Worm (Caenorhabditis elegans) whole organism, L4 larva: Measurements from ENCODE around the gene str-118.
"Not testable (repeated sequence)": the region's sequence is repeated elsewhere in the genome, so short reads cannot be mapped to it uniquely, and the experiment has no call there.

ENCODE experiments used
- F10B5.3 ChIP-seq: sonication (generic microtip); optimal IDR thresholded peaks from 2 replicates; lab custom pipeline; 2016; ENCODE audit warnings: mild to moderate bottlenecking, missing genetic modification characterization, missing compliant biosample characterization
- T26A8.4 ChIP-seq: fragments of 200-800 bp; sonication (Bioruptor generic); IDR thresholded peaks from 2 replicates; pipeline ENCODE4 v1.3.6; 2022; ENCODE audit warnings: missing genetic modification characterization, missing compliant biosample characterization
- Y48G9A.11 ChIP-seq: fragments of 200-800 bp; sonication (Bioruptor generic); IDR thresholded peaks from 2 replicates; pipeline ENCODE4 v1.3.6; 2022; ENCODE audit warnings: missing genetic modification reagents, missing genetic modification characterization, missing compliant biosample characterization
- aha-1 ChIP-seq: fragments of 150-350 bp; peaks from one replicate; lab custom pipeline; 2014; ENCODE audit warnings: missing biosample characterization, missing genetic modification characterization
- arid-1 ChIP-seq: fragments of 200-800 bp; sonication (Bioruptor generic); conservative IDR thresholded peaks from 2 replicates; pipeline ENCODE4 v1.3.6; 2022; ENCODE audit warnings: missing genetic modification reagents, missing genetic modification characterization, missing compliant biosample characterization
- ceh-20 ChIP-seq: fragments of 200-800 bp; sonication (Bioruptor generic); IDR thresholded peaks from 2 replicates; pipeline ENCODE4 v1.3.6; 2022; ENCODE audit warnings: missing genetic modification reagents, missing genetic modification characterization, missing compliant biosample characterization
- ceh-28 ChIP-seq: fragments of 150-350 bp; optimal IDR thresholded peaks from 2 replicates; lab custom pipeline; 2014; ENCODE audit warnings: missing biosample characterization, missing genetic modification reagents, missing genetic modification characterization
- ceh-44 ChIP-seq: fragments of 200-800 bp; sonication (Bioruptor generic); IDR thresholded peaks from 2 replicates; pipeline ENCODE4 v1.3.6; 2022; ENCODE audit warnings: missing genetic modification reagents, missing genetic modification characterization, missing compliant biosample characterization
- ceh-62 ChIP-seq: sonication (generic microtip); optimal IDR thresholded peaks from 2 replicates; lab custom pipeline; 2017; ENCODE audit warnings: missing biosample characterization, missing genetic modification characterization
- ces-1 ChIP-seq: fragments of 150-350 bp; sonication (generic microtip); optimal IDR thresholded peaks from 4 replicates; lab custom pipeline; 2014; ENCODE audit warnings: missing biosample characterization, missing genetic modification reagents, missing genetic modification characterization
- cey-2 ChIP-seq: sonication (generic microtip); optimal IDR thresholded peaks from 3 replicates; lab custom pipeline; 2017; ENCODE audit warnings: missing genetic modification characterization, mild to moderate bottlenecking, missing compliant biosample characterization, antibody characterized with exemption, borderline replicate concordance; ENCODE audit not compliant: insufficient read depth
- ctbp-1 ChIP-seq: fragments of 200-800 bp; sonication (Bioruptor generic); IDR thresholded peaks from 2 replicates; pipeline ENCODE4 v1.3.6; 2022; ENCODE audit warnings: missing genetic modification reagents, missing genetic modification characterization, missing compliant biosample characterization
- daf-16 ChIP-seq, 3 experiments: sonication (generic microtip); optimal IDR thresholded peaks; 2 replicates each; lab custom pipeline; 2016 to 2017; ENCODE audit warnings: missing genetic modification characterization in 3 of 3, missing genetic modification reagents in 3 of 3, mild to moderate bottlenecking in 2 of 3, missing compliant biosample characterization in 2 of 3, missing biosample characterization in 1 of 3, moderate library complexity in 1 of 3
- dmd-6 ChIP-seq: fragments of 200-800 bp; sonication (Bioruptor generic); IDR thresholded peaks from 2 replicates; pipeline ENCODE4 v1.3.6; 2022; ENCODE audit warnings: missing genetic modification reagents, missing genetic modification characterization, missing compliant biosample characterization
- dmd-8 ChIP-seq: fragments of 200-800 bp; sonication (Bioruptor generic); IDR thresholded peaks from 2 replicates; pipeline ENCODE4 v1.3.6; 2022; ENCODE audit warnings: missing genetic modification characterization, missing compliant biosample characterization
- dmd-9 ChIP-seq: fragments of 200-800 bp; sonication (Bioruptor generic); IDR thresholded peaks from 2 replicates; pipeline ENCODE4 v1.3.6; 2022; ENCODE audit warnings: missing genetic modification reagents, missing genetic modification characterization, missing compliant biosample characterization
- hlh-11 ChIP-seq: fragments of 200-800 bp; sonication (Bioruptor generic); optimal IDR thresholded peaks from 2 replicates; lab custom pipeline; 2018; ENCODE audit warnings: mild to moderate bottlenecking, missing genetic modification characterization, missing compliant biosample characterization
- hmg-1.1 ChIP-seq: fragments of 200-800 bp; sonication (Bioruptor generic); IDR thresholded peaks from 2 replicates; pipeline ENCODE4 v1.3.6; 2022; ENCODE audit warnings: missing genetic modification reagents, missing genetic modification characterization, missing compliant biosample characterization
- lin-29 ChIP-seq: fragments of 200-800 bp; sonication (Bioruptor generic); IDR thresholded peaks from 2 replicates; pipeline ENCODE4 v1.3.6; 2022; ENCODE audit warnings: missing genetic modification reagents, missing genetic modification characterization, missing compliant biosample characterization
- lin-38 ChIP-seq: fragments of 200-800 bp; sonication (Bioruptor generic); IDR thresholded peaks from 2 replicates; pipeline ENCODE4 v1.3.6; 2022; ENCODE audit warnings: missing genetic modification reagents, missing genetic modification characterization, missing compliant biosample characterization
- lsy-2 ChIP-seq, 2 experiments: fragments of 150-350 bp in 1 of 2; sonication (generic microtip) in 1 of 2; optimal IDR thresholded peaks; 2 replicates each; lab custom pipeline; 2014 to 2017; ENCODE audit warnings: missing biosample characterization in 2 of 2, missing genetic modification characterization in 2 of 2
- madf-9 ChIP-seq: fragments of 200-800 bp; sonication (Bioruptor generic); conservative IDR thresholded peaks from 2 replicates; pipeline ENCODE4 v1.3.6; 2022; ENCODE audit warnings: missing genetic modification reagents, missing genetic modification characterization, missing compliant biosample characterization
- mdt-29 ChIP-seq: fragments of 200-800 bp; sonication (Bioruptor generic); IDR thresholded peaks from 2 replicates; pipeline ENCODE4 v1.3.6; 2022; ENCODE audit warnings: missing genetic modification reagents, missing genetic modification characterization, missing compliant biosample characterization
- mes-2 ChIP-seq: sonication (generic microtip); optimal IDR thresholded peaks from 2 replicates; lab custom pipeline; 2016; ENCODE audit warnings: missing genotype, mild to moderate bottlenecking, missing genetic modification characterization, missing compliant biosample characterization; ENCODE audit not compliant: poor library complexity, severe bottlenecking
- nhr-102 ChIP-seq: sonication (generic microtip); optimal IDR thresholded peaks from 2 replicates; lab custom pipeline; 2016; ENCODE audit warnings: mild to moderate bottlenecking, missing genetic modification characterization, moderate library complexity, missing compliant biosample characterization
- nhr-28 ChIP-seq: fragments of 150-350 bp; optimal IDR thresholded peaks from 2 replicates; lab custom pipeline; 2014; ENCODE audit warnings: missing biosample characterization, missing genetic modification characterization
- nhr-41 ChIP-seq: fragments of 200-800 bp; sonication (Bioruptor generic); IDR thresholded peaks from 2 replicates; pipeline ENCODE4 v1.3.6; 2022; ENCODE audit warnings: missing genetic modification reagents, missing genetic modification characterization, missing compliant biosample characterization
- nhr-77 ChIP-seq: fragments of 150-350 bp; optimal IDR thresholded peaks from 2 replicates; lab custom pipeline; 2014; ENCODE audit warnings: missing biosample characterization, missing genetic modification characterization
- pha-4 ChIP-seq, 2 experiments: fragments of 150-350 bp in 1 of 2; fragments of 200-800 bp in 1 of 2; sonication (Bioruptor generic) in 1 of 2; IDR thresholded peaks in 1 of 2; optimal IDR thresholded peaks in 1 of 2; 2 replicates each; pipeline versions ENCODE4 v1.3.6 to Lab custom; 2014 to 2022; ENCODE audit warnings: missing genetic modification characterization in 2 of 2, missing genetic modification reagents in 2 of 2, missing biosample characterization in 1 of 2, missing compliant biosample characterization in 1 of 2
- php-3 ChIP-seq: fragments of 200-800 bp; sonication (Bioruptor generic); IDR thresholded peaks from 2 replicates; pipeline ENCODE4 v1.3.6; 2022; ENCODE audit warnings: missing genetic modification reagents, missing genetic modification characterization, missing compliant biosample characterization
- set-16 ChIP-seq: fragments of 200-800 bp; sonication (Bioruptor generic); IDR thresholded peaks from 2 replicates; pipeline ENCODE4 v1.3.6; 2022; ENCODE audit warnings: missing genetic modification reagents, missing genetic modification characterization, missing compliant biosample characterization
- spr-3 ChIP-seq: fragments of 200-800 bp; sonication (Bioruptor generic); optimal IDR thresholded peaks from 2 replicates; lab custom pipeline; 2018; ENCODE audit warnings: mild to moderate bottlenecking, missing genetic modification characterization, missing compliant biosample characterization
- unc-130 ChIP-seq: sonication (generic microtip); optimal IDR thresholded peaks from 2 replicates; lab custom pipeline; 2016; ENCODE audit warnings: missing genetic modification reagents, missing genetic modification characterization, missing compliant biosample characterization
- unc-62 ChIP-seq, 3 experiments: fragments of 150-350 bp in 1 of 3; sonication (generic microtip); optimal IDR thresholded peaks in 2 of 3; peaks in 1 of 3; 1 replicate in 1 of 3; 2 replicates in 2 of 3; lab custom pipeline; 2014 to 2017; ENCODE audit warnings: missing biosample characterization in 3 of 3, missing genetic modification characterization in 3 of 3, missing genetic modification reagents in 3 of 3, missing genotype in 1 of 3
- vab-7 ChIP-seq: fragments of 200-800 bp; sonication (Bioruptor generic); IDR thresholded peaks from 2 replicates; pipeline ENCODE4 v1.3.6; 2022; ENCODE audit warnings: missing genetic modification reagents, missing genetic modification characterization, missing compliant biosample characterization
- zag-1 ChIP-seq: fragments of 150-350 bp; optimal IDR thresholded peaks from 2 replicates; lab custom pipeline; 2014; ENCODE audit warnings: missing biosample characterization, missing genetic modification characterization
- zfp-3 ChIP-seq: fragments of 200-800 bp; sonication (Bioruptor generic); conservative IDR thresholded peaks from 2 replicates; pipeline ENCODE4 v1.3.6; 2022; ENCODE audit warnings: missing genetic modification reagents, missing genetic modification characterization, missing compliant biosample characterization

Gene str-118

DNA sequence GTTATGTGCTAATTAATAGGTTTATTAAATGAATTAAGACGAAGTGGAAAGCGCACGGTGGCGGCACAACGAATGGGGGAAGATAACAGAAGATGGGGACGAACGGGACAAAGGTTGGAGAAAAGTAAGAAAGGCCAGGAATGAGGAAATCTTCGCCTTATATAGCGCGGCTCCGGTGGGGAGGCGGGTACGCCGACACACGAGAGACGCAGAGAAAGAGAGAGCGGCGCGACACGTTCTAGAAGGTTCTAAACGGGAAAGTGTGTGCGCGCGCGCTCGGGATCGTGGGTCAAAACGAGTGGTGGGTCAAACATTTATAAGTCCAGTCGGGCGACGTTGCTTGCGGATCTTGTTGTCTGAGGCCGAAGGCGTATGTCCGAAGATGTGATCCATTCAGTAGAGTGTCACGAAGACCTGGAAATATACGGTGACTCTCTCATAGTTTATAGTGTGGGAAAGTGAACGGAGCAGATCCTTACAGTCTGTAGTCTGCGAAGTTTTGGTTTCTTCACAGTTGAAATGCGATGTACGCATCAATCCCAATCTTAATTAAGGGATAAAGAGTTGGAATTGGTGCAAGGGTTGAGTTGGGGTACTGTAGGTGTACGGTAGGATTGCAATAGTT is 2.7 kb upstream of the str-118 start:
- TF ChIP-seq nhr-102 (peak; percentile 16), nhr-41 (GFP tag; lab: Robert Waterston, UW) (peak; percentile 75; the same call in 1 of the 2 replicates), hmg-1.1 (GFP tag; lab: Robert Waterston, UW) (peak; percentile 64; the same call in 1 of the 2 replicates), T26A8.4 (GFP tag; lab: Robert Waterston, UW) (peak; percentile 72), arid-1 (GFP tag; lab: Robert Waterston, UW) (peak; percentile 31; the same call in 1 of the 2 replicates), dmd-8 (0 out of 2 replicates have a peak, but pooled peaks have one; percentile 26), ceh-20 (peak; percentile 61; the same call in 1 of the 2 replicates), dmd-9 (0 out of 2 replicates have a peak, but pooled peaks have one; percentile 36), zfp-3 (0 out of 2 replicates have a peak, but pooled peaks have one; percentile 54), lin-38 (peak; percentile 69), mdt-29 (peak; percentile 64), pha-4 (GFP tag; IDR thresholded peaks at IDR 0.05; lab: Robert Waterston, UW) (peak; percentile 65), set-16 (GFP tag; lab: Robert Waterston, UW) (peak; percentile 89), ctbp-1 (GFP tag; lab: Robert Waterston, UW) (0 out of 2 replicates have a peak, but pooled peaks have one; percentile 20), vab-7 (GFP tag; lab: Robert Waterston, UW) (0 out of 2 replicates have a peak, but pooled peaks have one; percentile 21), Y48G9A.11 (GFP tag; lab: Robert Waterston, UW) (peak; percentile 31; the same call in 1 of the 2 replicates), ceh-44 (GFP tag; lab: Robert Waterston, UW) (0 out of 2 replicates have a peak, but pooled peaks have one; percentile 50), dmd-6 (GFP tag; lab: Robert Waterston, UW) (peak; percentile 67), madf-9 (0 out of 2 replicates have a peak, but pooled peaks have one; percentile 56), lin-29 (GFP tag; lab: Robert Waterston, UW) (peak; percentile 51; the same call in 1 of the 2 replicates)
- TF ChIP-seq pha-4 (tag; optimal IDR thresholded peaks at IDR 0.05; lab: Kevin White, UChicago) = not testable (repeated sequence)

DNA sequence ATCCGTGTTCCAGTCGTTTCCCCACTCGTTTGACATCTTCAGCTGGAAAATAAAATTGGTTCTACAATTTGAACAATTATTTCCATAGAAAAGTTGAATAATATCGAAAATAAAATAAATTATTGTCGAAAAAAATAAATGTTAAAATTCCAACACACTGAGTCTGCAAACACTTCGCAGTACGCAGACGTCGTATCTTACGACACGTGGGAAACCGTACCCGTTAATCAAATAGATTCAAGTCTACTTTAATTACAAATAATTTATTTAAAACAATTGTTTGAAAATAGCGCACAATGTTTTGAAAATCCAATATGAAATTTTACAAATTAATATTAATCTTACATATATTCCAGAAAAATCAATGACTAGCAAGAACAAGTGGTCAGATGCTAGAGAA is 2.9 kb downstream of the str-118 start, which contains the start of gene yif-1:
Gene yif-1, minus strand, starts transcription at position 42 of the 400 bp plus-strand sequence.
- TF ChIP-seq cey-2 (tag; lab: Kevin White, UChicago) = no peak
- TF ChIP-seq ces-1 (GFP tag; lab: Kevin White, UChicago) = peak; percentile 15
- TF ChIP-seq lsy-2 (tag; optimal IDR thresholded peaks at IDR 0.05; lab: Kevin White, UChicago) = peak in 1 of 2 experiments; percentile 84
- TF ChIP-seq mes-2 (tag; lab: Kevin White, UChicago) = no peak

DNA sequence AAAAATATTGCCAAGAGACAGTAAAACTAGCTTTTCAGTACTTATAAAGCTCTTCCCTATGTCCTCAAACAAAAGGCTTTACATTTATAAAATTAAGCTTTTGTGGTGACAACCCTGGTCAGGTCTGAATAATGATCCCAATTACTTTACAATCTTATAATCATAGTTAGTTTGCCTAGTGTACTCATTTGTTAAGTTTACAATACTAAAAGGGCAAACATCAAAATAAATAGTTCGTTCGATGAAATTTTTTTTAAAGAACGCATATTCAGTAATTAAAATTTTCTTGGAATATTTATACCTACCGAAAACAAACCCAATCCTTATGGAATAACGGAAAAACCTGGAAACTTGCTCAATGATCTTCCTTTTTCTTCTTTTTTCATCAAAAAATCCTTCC is 6.8 kb downstream of the str-118 start:
- peak in 1 of 2 experiments; percentile 75 for TF ChIP-seq unc-62 (GFP tag; optimal IDR thresholded peaks at IDR 0.05 in 1 of 2; lab: Kevin White, UChicago)
- TF ChIP-seq unc-62 (tag; optimal IDR thresholded peaks at IDR 0.05; lab: Kevin White, UChicago) = no peak
- no peak for TF ChIP-seq nhr-28 (tag; lab: Kevin White, UChicago)

DNA sequence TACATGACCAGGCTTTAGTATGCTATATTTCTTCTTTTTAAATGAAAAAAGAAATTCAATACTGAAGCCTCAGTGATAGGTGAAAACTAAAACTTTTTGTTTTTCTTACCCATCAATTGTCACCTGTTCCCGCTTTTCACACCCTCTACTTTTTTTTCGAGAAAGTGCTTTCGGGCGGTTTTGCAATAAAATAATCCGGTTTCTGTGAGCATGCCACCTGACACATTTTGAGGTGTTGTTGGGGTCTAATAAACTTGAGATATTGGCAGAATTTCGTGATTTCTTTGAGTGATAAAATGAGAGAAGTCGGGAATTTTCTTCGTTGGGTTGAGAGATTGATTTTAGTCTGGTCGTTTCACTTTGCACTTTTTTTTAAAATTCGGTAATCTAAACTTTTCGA is 8.1 kb downstream of the str-118 start:
- TF ChIP-seq unc-130 = no peak
- no peak for TF ChIP-seq php-3
- no peak for TF ChIP-seq F10B5.3 (tag; lab: Kevin White, UChicago)
- no peak for TF ChIP-seq zag-1 (tag; lab: Kevin White, UChicago)
- TF ChIP-seq nhr-77 = no peak
- TF ChIP-seq aha-1 (tag; lab: Kevin White, UChicago) = peak; percentile 2
- no peak for TF ChIP-seq Y48G9A.11 (GFP tag; lab: Robert Waterston, UW)
- no peak for TF ChIP-seq ceh-62
- no peak for TF ChIP-seq spr-3 (GFP tag; lab: Kevin White, UChicago)
- peak in 1 of 2 experiments; percentile 52 for TF ChIP-seq daf-16 (GFP tag; optimal IDR thresholded peaks at IDR 0.05; lab: Kevin White, UChicago)
- no peak for TF ChIP-seq daf-16 (tag; optimal IDR thresholded peaks at IDR 0.05; lab: Kevin White, UChicago)
- TF ChIP-seq hlh-11 (tag; lab: Kevin White, UChicago) = no peak
- no peak for TF ChIP-seq ceh-28
- TF ChIP-seq, all 104 proteins: peak for 2
